Fruit fly (Drosophila melanogaster) whole organism, wandering third instar larva: ENCODE measurements around the gene CG17477.

ENCODE experiments used
- Abd-B ChIP-seq: fragments of >200 bp; optimal IDR thresholded peaks from 2 replicates; lab custom pipeline; 2017; ENCODE audit warnings: missing biosample characterization, missing genetic modification characterization
- CG32264 ChIP-seq: fragments of 200-800 bp; sonication (Bioruptor generic); optimal IDR thresholded peaks from 2 replicates; lab custom pipeline; 2016; ENCODE audit warnings: missing biosample characterization, missing genetic modification characterization
- CG9705 ChIP-seq: fragments of 200-800 bp; sonication (Bioruptor generic); optimal IDR thresholded peaks from 2 replicates; lab custom pipeline; 2018; ENCODE audit warnings: missing biosample characterization, mild to moderate bottlenecking, missing genetic modification characterization
- CrebA ChIP-seq: fragments of 200-800 bp; sonication (Bioruptor generic); optimal IDR thresholded peaks from 2 replicates; lab custom pipeline; 2016; ENCODE audit warnings: missing biosample characterization, mild to moderate bottlenecking, missing genetic modification characterization, borderline replicate concordance
- Dif ChIP-seq: fragments of 200-275, 200-300 bp; sonication (Bioruptor generic); optimal IDR thresholded peaks from 2 replicates; lab custom pipeline; 2018; ENCODE audit warnings: missing biosample characterization, missing genetic modification characterization; ENCODE audit not compliant: partially characterized antibody
- GATAd ChIP-seq: sonication (Bioruptor generic); optimal IDR thresholded peaks from 2 replicates; lab custom pipeline; 2016; ENCODE audit warnings: missing biosample characterization, missing genetic modification characterization
- HLH106 ChIP-seq: fragments of 200-800 bp; optimal IDR thresholded peaks from 3 replicates; lab custom pipeline; 2019; ENCODE audit warnings: missing biosample characterization, mild to moderate bottlenecking, missing genetic modification characterization, moderate library complexity
- Hnf4 ChIP-seq: fragments of 200-800 bp; sonication (Bioruptor generic); optimal IDR thresholded peaks from 2 replicates; lab custom pipeline; 2016; ENCODE audit warnings: missing biosample characterization, mild to moderate bottlenecking, missing genetic modification characterization
- Hr78 ChIP-seq: fragments of >200 bp; optimal IDR thresholded peaks from 2 replicates; lab custom pipeline; 2017; ENCODE audit warnings: missing biosample characterization, missing genetic modification characterization
- Hr83 ChIP-seq: fragments of 200-300 bp; sonication (Bioruptor generic); optimal IDR thresholded peaks from 2 replicates; lab custom pipeline; 2016; ENCODE audit warnings: missing biosample characterization, mild to moderate bottlenecking, missing genetic modification characterization, moderate library complexity; ENCODE audit not compliant: poor library complexity, severe bottlenecking
- Mio ChIP-seq: sonication (Bioruptor generic); optimal IDR thresholded peaks from 2 replicates; lab custom pipeline; 2016; ENCODE audit warnings: missing biosample characterization, missing genetic modification characterization
- Myc ChIP-seq: fragments of >200 bp; optimal IDR thresholded peaks from 2 replicates; lab custom pipeline; 2017
- N ChIP-seq: fragments of >200 bp; optimal IDR thresholded peaks from 2 replicates; lab custom pipeline; 2018; ENCODE audit warnings: missing biosample characterization, missing external identifiers, missing genetic modification characterization
- OdsH ChIP-seq: fragments of 200-800 bp; sonication (Bioruptor generic); optimal IDR thresholded peaks from 2 replicates; lab custom pipeline; 2016; ENCODE audit warnings: missing biosample characterization, mild to moderate bottlenecking, missing genetic modification characterization
- Rel ChIP-seq, 2 experiments: fragments of 200-800 bp; sonication (Bioruptor generic) in 1 of 2; optimal IDR thresholded peaks; 2 replicates in 1 of 2; 3 replicates in 1 of 2; lab custom pipeline; 2016 to 2019; ENCODE audit warnings: mild to moderate bottlenecking in 2 of 2, missing biosample characterization in 2 of 2, missing genetic modification characterization in 2 of 2, moderate library complexity in 1 of 2
- brk ChIP-seq: fragments of 200-800 bp; sonication (Bioruptor generic); optimal IDR thresholded peaks from 2 replicates; lab custom pipeline; 2016; ENCODE audit warnings: missing biosample characterization, mild to moderate bottlenecking, missing genetic modification characterization
- dl ChIP-seq, 2 experiments: fragments of 175-275, 200-275 bp in 1 of 2; fragments of 200-275 bp in 1 of 2; sonication (Bioruptor generic); optimal IDR thresholded peaks; lab custom pipeline; 2018; ENCODE audit warnings: mild to moderate bottlenecking in 2 of 2, missing biosample characterization in 2 of 2, missing genetic modification characterization in 2 of 2, moderate library complexity in 2 of 2; ENCODE audit not compliant: partially characterized antibody in 2 of 2, insufficient read depth in 1 of 2
- dmrt93B ChIP-seq: fragments of 200-800 bp; sonication (Bioruptor generic); optimal IDR thresholded peaks from 2 replicates; lab custom pipeline; 2018; ENCODE audit warnings: missing biosample characterization, mild to moderate bottlenecking, missing genetic modification characterization
- ey ChIP-seq: fragments of 200-800 bp; sonication (Bioruptor generic); optimal IDR thresholded peaks from 2 replicates; lab custom pipeline; 2016; ENCODE audit warnings: missing biosample characterization, missing genetic modification characterization
- fru ChIP-seq: fragments of 200-800 bp; sonication (Bioruptor generic); optimal IDR thresholded peaks from 3 replicates; lab custom pipeline; 2016; ENCODE audit warnings: missing biosample characterization, mild to moderate bottlenecking, missing genetic modification characterization
- jim ChIP-seq: fragments of 175-275, 200-325 bp; sonication (Bioruptor generic); optimal IDR thresholded peaks from 2 replicates; lab custom pipeline; 2016; ENCODE audit warnings: missing biosample characterization, mild to moderate bottlenecking, missing genetic modification characterization
- psq ChIP-seq: fragments of 200-800 bp; sonication (Bioruptor generic); optimal IDR thresholded peaks from 3 replicates; lab custom pipeline; 2017; ENCODE audit warnings: missing biosample characterization, mild to moderate bottlenecking, missing genetic modification characterization, moderate library complexity
- rgr ChIP-seq: fragments of 200-800 bp; sonication (Bioruptor generic); optimal IDR thresholded peaks from 3 replicates; lab custom pipeline; 2016; ENCODE audit warnings: missing biosample characterization, mild to moderate bottlenecking, missing genetic modification characterization
- sv ChIP-seq: fragments of 200-800 bp; sonication (Bioruptor generic); optimal IDR thresholded peaks from 3 replicates; lab custom pipeline; 2016; ENCODE audit warnings: missing biosample characterization, missing genetic modification characterization
- tai ChIP-seq: sonication (Bioruptor generic); optimal IDR thresholded peaks from 2 replicates; lab custom pipeline; 2016; ENCODE audit warnings: missing biosample characterization, missing genetic modification characterization

The CG17477 gene

dm6 chr3R:17133897-17134296, 7.2 kb upstream of the CG17477 start, which contains the start of gene CG31267:
Gene CG31267, plus strand, starts transcription at chr3R:17134197.
- TF ChIP-seq dl (GFP tag; optimal IDR thresholded peaks at IDR 0.05; lab: Kevin White, UChicago; ENCODE audit: insufficient read depth in 1 of 2, partially characterized antibody in 2 of 2) (no peak), Hnf4 (GFP tag; lab: Kevin White, UChicago) (no peak), brk (GFP tag; lab: Kevin White, UChicago) (no peak), Myc (lab: Kevin White, UChicago) (no peak), Rel (GFP tag; optimal IDR thresholded peaks at IDR 0.05; lab: Kevin White, UChicago) (no peak), Rel (tag; optimal IDR thresholded peaks at IDR 0.05; lab: Kevin White, UChicago) (no peak), Mio (GFP tag; lab: Kevin White, UChicago) (no peak), Hr78 (GFP tag; lab: Kevin White, UChicago) (no peak), CG32264 (GFP tag; lab: Kevin White, UChicago) (no peak), Abd-B (GFP tag; lab: Kevin White, UChicago) (no peak), rgr (GFP tag; lab: Kevin White, UChicago) (no peak), fru (no peak), Dif (GFP tag; lab: Kevin White, UChicago) (no peak), ey (GFP tag; lab: Kevin White, UChicago) (no peak), CG9705 (no peak), dmrt93B (GFP tag; lab: Kevin White, UChicago) (no peak)

dm6 chr3R:17132098-17132712, 5.5 kb upstream of the CG17477 start, which contains the start of the genes CG4053 and CG31266:
Gene CG4053, minus strand, starts transcription at chr3R:17132198.
Gene CG31266, plus strand, starts transcription at chr3R:17132662.
- TF ChIP-seq CrebA = peak; percentile 2
- TF ChIP-seq OdsH = no peak
- TF ChIP-seq Hr83 (GFP tag; lab: Kevin White, UChicago) = no peak
- TF ChIP-seq, all 38 proteins: peak for 1

dm6 chr3R:17130326-17130725, 3.6 kb upstream of the CG17477 start, which contains the start of gene CG17475:
Gene CG17475, minus strand, starts transcription at chr3R:17130426.
- no peak for TF ChIP-seq HLH106 (tag; lab: Kevin White, UChicago)

dm6 chr3R:17127912-17128311, 1.2 kb upstream of the CG17477 start, which contains the start of gene CG31265:
Gene CG31265, plus strand, starts transcription at chr3R:17128212.
- no peak for TF ChIP-seq fru
- TF ChIP-seq tai (GFP tag; lab: Kevin White, UChicago) = no peak
- no peak for TF ChIP-seq Mio (GFP tag; lab: Kevin White, UChicago)
- TF ChIP-seq Abd-B (GFP tag; lab: Kevin White, UChicago) = no peak
- TF ChIP-seq Dif (GFP tag; lab: Kevin White, UChicago) = no peak
- no peak for TF ChIP-seq N (GFP tag; lab: Kevin White, UChicago)
- no peak for TF ChIP-seq sv (GFP tag; lab: Kevin White, UChicago)
- TF ChIP-seq jim (GFP tag; lab: Kevin White, UChicago) = no peak
- TF ChIP-seq GATAd (GFP tag; lab: Kevin White, UChicago) = no peak
- no peak for TF ChIP-seq Hnf4 (GFP tag; lab: Kevin White, UChicago)
- no peak for TF ChIP-seq Hr78 (GFP tag; lab: Kevin White, UChicago)
- no peak for TF ChIP-seq psq (GFP tag; lab: Kevin White, UChicago)
- TF ChIP-seq brk (GFP tag; lab: Kevin White, UChicago) = no peak
- TF ChIP-seq, all 38 proteins: peak for 0

- TF ChIP-seq psq (GFP tag; lab: Kevin White, UChicago) (no peak), Myc (lab: Kevin White, UChicago) (peak; percentile 69)
- TF ChIP-seq, all 38 proteins: peak for 1
Observed at dm6 chr3R:17125339-17126044, 1.2 kb downstream of the CG17477 start, which contains the start of gene cher. Gene cher, minus strand, starts transcription at chr3R:17125389.

- no peak for TF ChIP-seq Hr83 (GFP tag; lab: Kevin White, UChicago)
Observed at dm6 chr3R:17124177-17124576, 2.6 kb downstream of the CG17477 start, which contains the start of gene CG45079. Gene CG45079, plus strand, starts transcription at chr3R:17124477.
